Fruit fly (Drosophila melanogaster) Kc167 (cell line): Measurements from ENCODE around the gene SLC22A.

Source experiments
- Sin3A ChIP-seq: fragments of >200 bp; optimal IDR thresholded peaks from 2 replicates; lab custom pipeline; 2018; ENCODE audit warnings: missing external identifiers
- insv ChIP-seq: fragments of >200 bp; optimal IDR thresholded peaks from 3 replicates; lab custom pipeline; 2018; ENCODE audit warnings: missing external identifiers
- psq ChIP-seq: fragments of >200 bp; optimal IDR thresholded peaks from 2 replicates; lab custom pipeline; 2017; ENCODE audit warnings: missing external identifiers
- ttk ChIP-seq: sonication (Bioruptor generic); optimal IDR thresholded peaks from 2 replicates; lab custom pipeline; 2017; ENCODE audit warnings: missing external identifiers

DNA sequence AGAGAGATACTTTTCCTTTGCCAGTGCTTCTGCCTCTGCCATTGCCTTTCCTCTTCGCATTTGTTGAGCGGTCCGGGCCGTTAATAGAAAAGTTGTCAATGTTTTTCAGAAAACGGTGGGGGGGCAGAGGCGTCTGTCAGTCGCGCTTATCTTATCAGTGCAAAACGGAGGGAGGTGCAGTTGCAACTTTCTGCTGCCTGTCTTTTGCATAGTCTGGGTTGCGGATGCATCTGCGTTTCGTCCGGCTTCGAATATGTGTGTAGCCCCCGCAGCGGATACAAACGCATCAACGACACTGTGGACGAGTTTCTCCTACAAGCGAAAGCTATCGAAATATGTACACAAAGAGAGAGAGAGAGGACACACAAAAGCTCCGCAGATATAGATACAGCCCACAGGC is 44.9 kb upstream of the SLC22A start:
- TF ChIP-seq psq (no peak), ttk (lab: Kevin White, UChicago) (no peak), Sin3A (lab: Kevin White, UChicago) (no peak), insv (no peak)
